Worm (Caenorhabditis elegans): ENCODE measurements around the gene C10G8.2.

DNA sequence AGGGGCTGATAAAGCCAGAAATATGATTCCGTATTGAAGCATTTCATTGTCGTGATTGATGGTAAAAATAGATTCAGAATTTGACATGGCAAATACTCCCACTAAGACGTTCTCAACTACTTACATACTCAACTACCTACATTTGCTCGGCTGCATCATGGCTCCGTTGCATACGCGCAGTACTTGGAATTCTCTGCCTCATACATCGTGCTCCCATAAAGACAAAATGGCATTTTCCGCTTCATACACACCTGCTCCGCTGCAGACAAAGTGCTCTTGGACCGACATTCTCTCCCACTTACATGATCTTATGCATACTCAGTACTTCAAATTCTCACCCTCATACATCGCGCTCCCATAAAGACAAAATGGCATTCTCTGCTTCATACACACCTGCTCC is 48.6 kb upstream of the C10G8.2 start, which contains the start of the genes srt-69 and B0238.12:
- TF ChIP-seq flt-1 (GFP tag; IDR thresholded peaks at IDR 0.05) (no peak), ztf-29 (GFP tag; IDR thresholded peaks at IDR 0.05) (no peak), ztf-23 (GFP tag; IDR thresholded peaks at IDR 0.05) (no peak), med-1 (GFP tag; optimal IDR thresholded peaks at IDR 0.05; ENCODE audit: insufficient read depth) (no peak)
